Fruit fly (Drosophila melanogaster): Measurements from ENCODE around the gene CG15533.

The CG15533 gene

DNA sequence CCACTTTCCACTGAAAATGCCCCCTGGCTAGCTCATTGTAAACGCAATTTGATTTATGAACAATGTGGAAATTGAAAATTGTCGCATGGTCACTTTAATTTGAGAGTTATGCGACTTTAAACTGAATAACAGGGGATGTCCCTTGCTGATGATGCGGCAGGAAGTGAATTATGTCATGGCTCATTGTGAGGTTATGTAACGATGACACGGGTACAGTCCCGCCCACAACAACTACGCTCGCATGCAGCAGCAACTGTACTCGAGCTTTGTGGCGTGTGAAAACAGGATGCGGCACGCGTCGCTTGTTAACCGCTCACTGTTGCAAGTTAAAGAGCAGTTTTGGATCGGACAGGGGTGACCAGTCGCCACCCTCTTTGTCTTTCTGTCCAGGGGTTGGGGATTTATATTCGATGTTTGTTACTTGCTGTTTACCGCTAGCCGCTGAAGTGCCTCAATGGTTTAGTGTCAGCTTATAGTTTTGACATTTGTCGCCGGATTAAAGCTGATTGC lies 11.8 kb upstream of the CG15533 start (continued):
- TF ChIP-seq bigmax (GFP tag; optimal IDR thresholded peaks at IDR 0.05) (peak; percentile 74), oc (tag; optimal IDR thresholded peaks at IDR 0.05) (peak; percentile 69), fd102C (GFP tag; optimal IDR thresholded peaks at IDR 0.05) (no peak)

DNA sequence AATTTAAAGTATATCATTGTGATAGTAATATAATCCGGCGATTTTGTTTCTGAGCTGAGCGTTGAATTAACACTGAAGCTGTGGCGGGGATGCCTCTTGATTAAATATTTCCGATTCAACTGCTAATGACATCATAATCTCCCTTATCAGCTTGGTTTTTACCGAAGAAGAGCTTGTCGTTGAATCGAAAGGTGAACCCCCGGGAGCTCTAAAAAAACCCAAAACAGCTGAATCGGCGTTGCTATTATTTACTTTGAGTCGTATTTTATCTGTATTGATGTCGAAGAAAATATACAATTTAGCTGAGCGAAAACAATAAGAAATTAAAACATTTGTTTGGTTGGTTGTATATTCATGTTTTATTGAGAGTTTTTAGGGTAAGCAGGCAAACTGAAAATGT lies 9.4 kb upstream of the CG15533 start:
- TF ChIP-seq CG11085 (GFP tag; IDR thresholded peaks at IDR 0.05) (no peak), croc (GFP tag; conservative IDR thresholded peaks at IDR 0.05) (no peak), chinmo (GFP tag; IDR thresholded peaks at IDR 0.05; ENCODE audit: partially characterized antibody) (no peak), hb (GFP tag; IDR thresholded peaks at IDR 0.05; ENCODE audit: partially characterized antibody) (no peak), peb (GFP tag; IDR thresholded peaks at IDR 0.05) (no peak), bbx (GFP tag; IDR thresholded peaks at IDR 0.05; ENCODE audit: partially characterized antibody) (no peak), CTCF (GFP tag; optimal IDR thresholded peaks at IDR 0.05) (no peak), ems (GFP tag; optimal IDR thresholded peaks at IDR 0.05) (no peak), Fer3 (tag; optimal IDR thresholded peaks at IDR 0.05) (no peak), Six4 (GFP tag; optimal IDR thresholded peaks at IDR 0.05) (no peak), CG31441 (GFP tag; IDR thresholded peaks at IDR 0.05) (no peak), Pdp1 (GFP tag; optimal IDR thresholded peaks at IDR 0.05) (no peak), H15 (GFP tag; IDR thresholded peaks at IDR 0.05) (no peak), CG18599 (GFP tag; optimal IDR thresholded peaks at IDR 0.05) (no peak), CG3281 (GFP tag; optimal IDR thresholded peaks at IDR 0.05) (no peak), klu (GFP tag; IDR thresholded peaks at IDR 0.05) (no peak), nom (GFP tag; optimal IDR thresholded peaks at IDR 0.05) (no peak), cg (GFP tag; optimal IDR thresholded peaks at IDR 0.05) (no peak), Dll (GFP tag; IDR thresholded peaks at IDR 0.05; ENCODE audit: partially characterized antibody) (no peak)

DNA sequence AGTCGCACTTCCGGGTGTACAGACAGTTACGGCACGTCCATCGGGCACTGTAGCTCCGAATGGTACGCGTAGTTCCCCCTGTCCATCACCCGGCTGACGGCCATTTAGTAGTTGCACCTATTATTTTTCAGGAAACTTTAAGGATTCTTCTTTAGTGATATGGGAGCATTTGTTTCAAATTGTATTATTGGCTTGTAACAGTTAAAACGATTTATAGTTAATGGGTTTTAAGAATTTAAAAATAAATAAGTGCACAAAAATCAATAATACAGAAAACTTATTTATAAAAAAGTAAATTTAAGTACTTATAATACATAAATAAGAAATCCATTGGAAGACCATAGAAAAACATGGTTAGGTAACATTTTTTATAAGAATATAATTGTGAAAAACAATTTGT lies 5.7 kb upstream of the CG15533 start, which contains the start of the genes CG2217 and CG42740:
Gene CG2217, minus strand, starts transcription at position 101 of the 400 bp plus-strand sequence.
Gene CG42740, minus strand, starts transcription at position 101 of the 400 bp plus-strand sequence.
- TF ChIP-seq Mes4 (GFP tag; optimal IDR thresholded peaks at IDR 0.05) (no peak), sna (GFP tag; IDR thresholded peaks at IDR 0.05; ENCODE audit: partially characterized antibody) (no peak)

DNA sequence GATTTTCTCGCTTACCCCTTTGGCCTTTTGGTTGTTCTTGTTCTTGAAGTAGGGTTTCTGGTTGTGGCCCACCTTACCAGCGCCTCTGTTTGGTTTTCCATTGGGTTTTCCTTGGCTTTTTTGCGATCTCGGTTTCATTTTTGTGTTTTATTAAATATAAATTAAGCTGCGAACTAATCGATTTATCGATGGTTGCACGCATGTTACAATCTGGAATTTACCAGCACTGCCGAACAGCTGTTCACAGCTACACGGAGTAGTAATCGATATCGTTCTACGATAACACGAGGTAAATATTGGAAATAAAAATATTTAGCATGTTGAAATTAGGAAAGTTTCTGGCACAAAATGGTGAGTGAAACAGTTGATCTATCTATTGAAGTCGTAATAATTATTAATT lies 4.9 kb upstream of the CG15533 start, which contains the start of the genes CG15535 and mRpS18C:
Gene CG15535, minus strand, starts transcription at position 235 of the 400 bp plus-strand sequence.
Gene mRpS18C, plus strand, starts transcription at position 280 of the 400 bp plus-strand sequence.
- TF ChIP-seq fd96Cb (tag; optimal IDR thresholded peaks at IDR 0.05) (no peak), CG3163 (GFP tag; optimal IDR thresholded peaks at IDR 0.05) (no peak), dm (GFP tag; optimal IDR thresholded peaks at IDR 0.05) (peak; percentile 66), btn (GFP tag; optimal IDR thresholded peaks at IDR 0.05) (no peak), lilli (GFP tag; optimal IDR thresholded peaks at IDR 0.05) (peak; percentile 12), CG11695 (GFP tag; IDR thresholded peaks at IDR 0.05) (no peak), CG34422 (GFP tag; IDR thresholded peaks at IDR 0.05) (no peak), Opbp (GFP tag; IDR thresholded peaks at IDR 0.05; ENCODE audit: partially characterized antibody) (peak; percentile 83; the same call in 2 of the 3 replicates), ato (GFP tag; IDR thresholded peaks at IDR 0.05; ENCODE audit: partially characterized antibody) (peak; percentile 80), sna (GFP tag; IDR thresholded peaks at IDR 0.05; ENCODE audit: partially characterized antibody) (peak; percentile 86), CG11398 (GFP tag; optimal IDR thresholded peaks at IDR 0.05) (no peak), HLH54F (GFP tag; optimal IDR thresholded peaks at IDR 0.05) (no peak), CG2116 (GFP tag; optimal IDR thresholded peaks at IDR 0.05) (peak; percentile 90), CG7556 (GFP tag; optimal IDR thresholded peaks at IDR 0.05) (no peak), bigmax (GFP tag; optimal IDR thresholded peaks at IDR 0.05) (no peak), Usf (GFP tag; optimal IDR thresholded peaks at IDR 0.05) (no peak), hbn (GFP tag; IDR thresholded peaks at IDR 0.05; ENCODE audit: partially characterized antibody) (peak; percentile 76), CG17328 (GFP tag; IDR thresholded peaks at IDR 0.05) (no peak), CG1233 (GFP tag; optimal IDR thresholded peaks at IDR 0.05) (no peak), peb (GFP tag; IDR thresholded peaks at IDR 0.05) (no peak), CG2202 (tag; optimal IDR thresholded peaks at IDR 0.05) (no peak), CG2712 (tag; optimal IDR thresholded peaks at IDR 0.05) (peak; percentile 23), exex (tag; optimal IDR thresholded peaks at IDR 0.05) (peak; percentile 28), Poxn (GFP tag; IDR thresholded peaks at IDR 0.05) (no peak), CG15479 (GFP tag; optimal IDR thresholded peaks at IDR 0.05) (no peak)

All from whole organism, embryonic.